Worm (Caenorhabditis elegans): ENCODE results near the gene znf-622.

Gene znf-622

DNA sequence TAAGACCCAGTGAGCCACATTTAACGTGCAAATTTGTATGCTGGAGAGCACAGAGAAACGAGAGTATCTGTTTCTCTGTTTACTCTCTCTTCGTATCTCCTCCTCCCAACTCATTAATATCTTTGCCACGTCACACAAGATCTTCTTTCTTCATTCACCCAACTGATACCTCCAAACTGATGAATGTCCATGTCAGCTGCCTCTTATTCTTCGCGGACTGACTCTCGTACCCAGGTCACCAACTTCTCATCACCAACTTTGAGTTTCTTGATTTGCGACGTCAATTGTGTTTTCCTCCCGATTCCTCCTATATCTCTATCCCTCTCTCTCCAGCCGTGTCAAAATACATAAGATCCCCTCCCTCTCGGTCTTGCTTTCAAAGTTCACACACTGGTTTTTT, 20.9 kb downstream of the znf-622 start (continued):
- TF ChIP-seq ceh-19 (GFP tag; optimal IDR thresholded peaks at IDR 0.05) (no peak), unc-3 (GFP tag; conservative IDR thresholded peaks at IDR 0.05) (no peak), unc-3 (tag; optimal IDR thresholded peaks at IDR 0.05) (no peak)

DNA sequence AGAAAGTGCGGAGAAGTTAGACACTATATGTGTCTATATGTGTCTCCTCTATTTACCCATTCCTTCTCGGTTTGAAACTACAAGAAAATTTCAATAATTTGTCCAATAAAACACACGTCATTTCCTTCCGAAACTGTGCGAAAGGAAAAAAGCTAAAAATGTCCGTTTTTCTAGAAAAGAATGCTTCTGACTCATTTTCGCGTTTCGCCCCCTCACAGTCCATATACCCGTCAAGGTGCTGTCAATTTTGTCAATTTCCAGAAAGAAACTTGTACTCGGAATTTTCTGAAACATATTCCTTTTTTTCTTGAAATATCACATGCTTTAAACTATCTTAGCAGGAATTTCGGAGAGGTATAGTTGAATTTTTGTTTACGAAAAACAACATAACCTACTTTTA, 21.4 kb downstream of the znf-622 start:
- no peak for TF ChIP-seq C08G9.2 (tag; optimal IDR thresholded peaks at IDR 0.05)
- TF ChIP-seq eyg-1 (tag; optimal IDR thresholded peaks at IDR 0.05), result no peak
- no peak for TF ChIP-seq syd-9 (tag; optimal IDR thresholded peaks at IDR 0.05)
- TF ChIP-seq gmeb-2 (tag; optimal IDR thresholded peaks at IDR 0.05), result no peak
- TF ChIP-seq ceh-31 (tag; optimal IDR thresholded peaks at IDR 0.05), result no peak
- TF ChIP-seq ceh-19 (GFP tag; optimal IDR thresholded peaks at IDR 0.05), result no peak
- TF ChIP-seq hlh-8 (tag; optimal IDR thresholded peaks at IDR 0.05), result no peak
- no peak for TF ChIP-seq ahr-1 (tag; optimal IDR thresholded peaks at IDR 0.05)
- no peak for TF ChIP-seq sdc-2 (tag; optimal IDR thresholded peaks at IDR 0.05)
- no peak for TF ChIP-seq sox-2 (GFP tag; IDR thresholded peaks at IDR 0.05)
- no peak for TF ChIP-seq pag-3 (tag; optimal IDR thresholded peaks at IDR 0.05; ENCODE audit: borderline replicate concordance)
- no peak for TF ChIP-seq pros-1 (tag; optimal IDR thresholded peaks at IDR 0.05)
- no peak for TF ChIP-seq hlh-15 (tag; optimal IDR thresholded peaks at IDR 0.05)
- no peak for TF ChIP-seq ceh-45 (GFP tag; IDR thresholded peaks at IDR 0.05)
- TF ChIP-seq hlh-30 (tag; optimal IDR thresholded peaks at IDR 0.05; ENCODE audit: insufficient read depth), result no peak

DNA sequence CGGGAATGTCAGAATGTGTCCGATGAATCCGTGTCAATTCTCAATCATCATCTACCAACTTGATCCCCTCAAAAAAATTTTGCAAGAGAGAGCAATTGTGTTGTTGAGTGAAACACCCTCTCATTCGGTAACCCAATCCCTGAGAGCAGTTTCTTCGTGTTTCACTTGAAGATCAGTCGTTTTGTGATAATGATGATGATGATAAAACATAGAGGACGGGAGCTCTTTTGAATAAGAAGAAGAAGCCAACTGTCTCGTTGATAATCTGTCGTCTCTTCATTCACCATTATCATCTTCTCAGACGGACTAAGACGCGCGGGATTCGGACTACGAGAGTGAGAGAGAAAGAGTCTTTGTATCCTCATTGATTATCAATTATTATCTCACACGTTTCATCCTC, 23.7 kb downstream of the znf-622 start:
- peak; percentile 18 for TF ChIP-seq nfya-1 (tag; optimal IDR thresholded peaks at IDR 0.05)
- peak; percentile 92 for TF ChIP-seq unc-55 (GFP tag; optimal IDR thresholded peaks at IDR 0.05)
- TF ChIP-seq ceh-18 (tag; optimal IDR thresholded peaks at IDR 0.05), result peak; percentile 73
- no peak for TF ChIP-seq ceh-22 (tag; optimal IDR thresholded peaks at IDR 0.05)
- TF ChIP-seq ceh-34 (tag; optimal IDR thresholded peaks at IDR 0.05), result peak; percentile 60
- TF ChIP-seq pax-1 (tag; optimal IDR thresholded peaks at IDR 0.05), result no peak

DNA sequence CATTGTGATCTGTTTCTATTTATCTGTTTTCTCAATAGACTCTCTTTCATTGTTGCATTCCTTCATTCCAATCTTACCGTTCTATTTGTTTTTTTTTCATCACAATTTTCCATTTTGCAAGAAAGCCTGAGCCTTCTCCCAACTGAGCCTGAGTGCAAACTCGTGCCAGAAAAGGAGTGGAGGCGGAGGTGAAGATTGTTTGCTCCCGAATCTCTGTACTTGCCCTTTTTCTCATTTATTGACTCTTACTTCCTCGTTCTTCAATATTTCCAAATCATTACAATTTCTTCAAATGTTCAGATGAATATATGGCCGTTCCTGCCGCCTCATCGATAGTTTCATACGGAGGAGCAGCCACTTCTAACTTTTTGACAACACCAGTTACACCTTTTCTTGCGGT, 25.4 kb downstream of the znf-622 start, which contains the start of gene let-756:
let-756 (plus strand) TSS at position 301 of the 400 bp plus-strand sequence.
- TF ChIP-seq ceh-19 (GFP tag; optimal IDR thresholded peaks at IDR 0.05), result no peak

DNA sequence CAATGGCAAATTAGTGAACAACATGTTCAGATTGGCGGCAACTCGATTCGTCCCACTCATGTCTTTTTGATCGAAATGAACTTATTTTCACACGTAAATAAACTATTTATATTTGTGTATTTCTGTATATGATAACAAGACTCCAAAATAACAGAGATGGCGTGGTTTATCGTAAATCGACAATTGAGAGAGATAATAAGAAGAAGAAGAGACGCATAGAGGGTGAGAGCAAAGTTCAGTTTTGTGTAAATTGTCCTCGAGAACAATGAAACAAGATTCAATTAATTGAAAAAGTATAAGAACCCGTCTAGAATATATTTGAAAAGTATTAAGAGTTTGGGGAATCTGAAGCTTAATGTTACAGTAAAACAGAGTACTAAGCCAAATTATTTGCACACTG, 30.0 kb downstream of the znf-622 start:
- TF ChIP-seq Y22D7AL.16 (tag; optimal IDR thresholded peaks at IDR 0.05) (no peak), ceh-48 (tag; optimal IDR thresholded peaks at IDR 0.05) (no peak), ets-4 (tag; optimal IDR thresholded peaks at IDR 0.05) (no peak), pat-9 (tag; optimal IDR thresholded peaks at IDR 0.05) (no peak), hlh-15 (tag; optimal IDR thresholded peaks at IDR 0.05) (no peak), C38D4.7 (GFP tag; optimal IDR thresholded peaks at IDR 0.05) (no peak), ceh-45 (GFP tag; IDR thresholded peaks at IDR 0.05) (no peak), madf-2 (tag; optimal IDR thresholded peaks at IDR 0.05) (no peak), pha-2 (tag; optimal IDR thresholded peaks at IDR 0.05) (no peak), ttx-3 (tag; optimal IDR thresholded peaks at IDR 0.05) (no peak), ceh-19 (GFP tag; optimal IDR thresholded peaks at IDR 0.05) (no peak), pha-4 (tag; optimal IDR thresholded peaks at IDR 0.05) (no peak)

DNA sequence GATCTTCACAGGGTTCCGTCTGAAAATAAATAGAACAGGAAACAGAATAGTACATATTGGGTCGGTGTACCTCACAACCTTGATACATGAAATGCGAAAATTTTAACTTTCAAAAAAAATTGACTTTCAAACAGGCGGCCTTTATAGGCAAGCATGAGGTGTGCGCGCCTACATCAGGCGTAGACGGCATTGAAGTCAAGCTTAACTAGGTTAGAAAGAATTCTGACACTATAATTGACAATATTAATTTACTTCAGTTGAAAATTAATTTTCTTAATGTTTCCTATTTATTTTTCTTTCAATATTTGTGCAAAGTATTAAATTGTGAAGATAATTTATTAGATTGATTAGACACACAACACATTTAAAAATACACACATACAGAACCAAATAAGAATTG, 30.5 kb downstream of the znf-622 start, which contains the start of gene C05D11.5:
C05D11.5 (minus strand) TSS at position 101 of the 400 bp plus-strand sequence.
- TF ChIP-seq pha-2 (tag; optimal IDR thresholded peaks at IDR 0.05) (no peak), C38D4.7 (GFP tag; optimal IDR thresholded peaks at IDR 0.05) (no peak), ama-1 (optimal IDR thresholded peaks at IDR 0.05) (no peak), unc-3 (GFP tag; conservative IDR thresholded peaks at IDR 0.05) (no peak), unc-3 (tag; optimal IDR thresholded peaks at IDR 0.05) (no peak), ahr-1 (tag; optimal IDR thresholded peaks at IDR 0.05) (no peak), ceh-18 (tag; optimal IDR thresholded peaks at IDR 0.05) (no peak), dve-1 (tag; optimal IDR thresholded peaks at IDR 0.05) (no peak), sox-2 (GFP tag; IDR thresholded peaks at IDR 0.05) (no peak), nfya-1 (tag; optimal IDR thresholded peaks at IDR 0.05) (no peak), ztf-16 (tag; optimal IDR thresholded peaks at IDR 0.05) (no peak), pros-1 (tag; optimal IDR thresholded peaks at IDR 0.05) (no peak), K09A11.1 (tag; optimal IDR thresholded peaks at IDR 0.05; ENCODE audit: insufficient read depth) (no peak), ceh-9 (tag; optimal IDR thresholded peaks at IDR 0.05) (no peak), sox-4 (tag; optimal IDR thresholded peaks at IDR 0.05) (no peak), ref-2 (tag; optimal IDR thresholded peaks at IDR 0.05) (no peak), odd-2 (tag; optimal IDR thresholded peaks at IDR 0.05) (no peak), tbx-2 (tag; optimal IDR thresholded peaks at IDR 0.05) (no peak), ttx-3 (tag; optimal IDR thresholded peaks at IDR 0.05) (no peak), ets-4 (tag; optimal IDR thresholded peaks at IDR 0.05) (no peak)

Measured in whole organism, late embryonic.